Worm (Caenorhabditis elegans): ENCODE measurements around the gene C53A5.16.

C53A5.16 gene

DNA sequence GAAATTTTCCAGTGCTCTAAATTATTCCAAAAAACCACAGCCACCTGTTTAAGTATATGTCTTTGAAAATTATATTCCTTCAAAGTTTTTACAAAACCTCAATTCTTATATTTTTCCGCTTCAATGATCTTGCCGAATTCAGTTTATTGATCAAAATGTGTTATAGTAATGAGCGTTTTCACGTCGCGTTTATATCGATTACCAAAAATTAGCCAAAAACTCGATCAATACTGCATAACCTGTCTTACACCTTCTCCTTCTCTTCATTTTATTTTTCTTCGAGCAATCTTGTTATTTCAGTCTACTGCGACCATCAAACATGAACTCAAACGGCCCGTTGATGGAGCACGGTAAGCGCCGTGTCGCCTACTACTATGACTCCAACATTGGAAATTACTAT lies 2.7 kb upstream of the C53A5.16 start, which contains the start of gene hda-1:
Gene hda-1 (plus strand): TSS at position 301 of the 400 bp plus-strand sequence.
- TF ChIP-seq unc-62 (GFP tag; optimal IDR thresholded peaks at IDR 0.05) = no peak
- TF ChIP-seq hlh-4 (tag; optimal IDR thresholded peaks at IDR 0.05) = no peak
- no peak for TF ChIP-seq hpl-2 (GFP tag; optimal IDR thresholded peaks at IDR 0.05)
- TF ChIP-seq pqm-1 (tag; optimal IDR thresholded peaks at IDR 0.05) = no peak
- no peak for TF ChIP-seq unc-130 (tag; optimal IDR thresholded peaks at IDR 0.05)
- no peak for TF ChIP-seq efl-1 (optimal IDR thresholded peaks at IDR 0.05)
- TF ChIP-seq efl-1 (GFP tag; optimal IDR thresholded peaks at IDR 0.05 in 1 of 2) = no peak
- TF ChIP-seq nhr-71 (tag; optimal IDR thresholded peaks at IDR 0.05) = no peak
- no peak for TF ChIP-seq nhr-84 (tag; optimal IDR thresholded peaks at IDR 0.05)
- no peak for TF ChIP-seq mep-1 (tag; optimal IDR thresholded peaks at IDR 0.05)
- no peak for TF ChIP-seq tbx-2 (tag; optimal IDR thresholded peaks at IDR 0.05)

DNA sequence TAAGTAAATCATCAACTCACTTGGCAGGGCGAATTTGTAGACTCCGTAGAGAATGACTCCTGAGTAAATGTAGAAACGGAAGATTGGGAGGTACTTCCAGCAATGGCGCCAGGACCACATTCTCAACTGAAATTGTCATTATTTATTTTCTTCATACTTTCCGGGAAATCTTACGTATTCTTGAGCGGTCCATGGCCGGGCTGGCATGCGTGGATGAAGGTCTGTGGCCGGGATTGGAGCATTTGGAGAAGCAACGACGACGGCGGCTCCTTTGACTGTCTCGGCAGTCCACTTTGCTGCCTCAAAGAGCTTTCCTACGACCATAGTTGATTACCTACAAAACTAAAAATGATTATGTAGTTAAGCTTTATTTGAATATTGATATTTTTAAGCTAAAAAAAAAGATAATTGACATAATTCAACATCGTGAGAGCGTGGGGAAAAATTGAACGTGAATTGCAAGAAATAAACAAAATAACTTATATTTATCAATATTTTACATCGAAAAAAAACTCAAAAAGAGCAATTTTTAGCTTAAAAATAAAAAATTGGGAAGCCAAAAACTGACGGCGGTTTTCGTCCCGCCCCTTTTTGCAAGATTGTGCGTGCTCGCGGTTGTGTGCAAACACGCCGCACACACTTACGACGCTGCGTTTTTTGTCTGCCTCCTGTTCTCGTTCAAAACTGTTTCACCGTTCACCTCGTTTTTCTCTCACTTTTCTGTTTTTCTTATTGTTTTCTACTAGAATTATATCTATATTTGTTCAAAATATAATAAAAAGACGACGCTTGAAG lies 1.6 kb upstream of the C53A5.16 start, which contains the start of gene ril-1:
Gene ril-1 (minus strand): TSS at position 342 of the 795 bp plus-strand sequence.
- TF ChIP-seq nhr-90 (tag; optimal IDR thresholded peaks at IDR 0.05; ENCODE audit: poor library complexity) (peak; percentile 44), lin-15B (tag; optimal IDR thresholded peaks at IDR 0.05) (no peak), hpl-2 (GFP tag; optimal IDR thresholded peaks at IDR 0.05) (no peak), zag-1 (tag; optimal IDR thresholded peaks at IDR 0.05) (no peak), egl-13 (tag; optimal IDR thresholded peaks at IDR 0.05) (no peak), lin-13 (GFP tag; optimal IDR thresholded peaks at IDR 0.05) (no peak), unc-62 (GFP tag; optimal IDR thresholded peaks at IDR 0.05) (no peak), nhr-76 (tag; optimal IDR thresholded peaks at IDR 0.05) (no peak), lin-35 (GFP tag; optimal IDR thresholded peaks at IDR 0.05) (peak; percentile 23 to 57), nhr-85 (tag) (peak; percentile 67), fkh-10 (GFP tag; optimal IDR thresholded peaks at IDR 0.05) (no peak), dsc-1 (tag; optimal IDR thresholded peaks at IDR 0.05) (peak; percentile 10), dpl-1 (GFP tag; optimal IDR thresholded peaks at IDR 0.05) (peak in 2 of 3 experiments; percentile 30 to 31), irx-1 (tag; optimal IDR thresholded peaks at IDR 0.05) (no peak), snpc-4 (tag; optimal IDR thresholded peaks at IDR 0.05) (no peak), nhr-28 (tag; optimal IDR thresholded peaks at IDR 0.05) (no peak), tlp-1 (tag; optimal IDR thresholded peaks at IDR 0.05) (no peak), nhr-71 (tag; optimal IDR thresholded peaks at IDR 0.05) (peak; percentile 55), zip-4 (GFP tag; optimal IDR thresholded peaks at IDR 0.05) (no peak), C16A3.4 (tag; optimal IDR thresholded peaks at IDR 0.05) (peak; percentile 53), efl-3 (GFP tag; optimal IDR thresholded peaks at IDR 0.05) (no peak), fkh-8 (tag; optimal IDR thresholded peaks at IDR 0.05) (peak; percentile 34), swsn-7 (tag; optimal IDR thresholded peaks at IDR 0.05) (peak; percentile 21), rnt-1 (tag; optimal IDR thresholded peaks at IDR 0.05) (peak; percentile 35), hlh-17 (GFP tag; optimal IDR thresholded peaks at IDR 0.05; ENCODE audit: borderline replicate concordance) (no peak), skn-1 (tag; optimal IDR thresholded peaks at IDR 0.05) (peak; percentile 40), sptf-1 (tag; optimal IDR thresholded peaks at IDR 0.05) (no peak), egl-27 (tag; optimal IDR thresholded peaks at IDR 0.05) (no peak), lin-39 (tag; optimal IDR thresholded peaks at IDR 0.05) (no peak), nhr-237 (tag; optimal IDR thresholded peaks at IDR 0.05) (no peak), nhr-84 (tag; optimal IDR thresholded peaks at IDR 0.05) (no peak), blmp-1 (tag; optimal IDR thresholded peaks at IDR 0.05) (no peak), ces-1 (GFP tag; optimal IDR thresholded peaks at IDR 0.05) (no peak), xbp-1 (tag; optimal IDR thresholded peaks at IDR 0.05) (peak; percentile 15), elt-3 (tag; optimal IDR thresholded peaks at IDR 0.05) (no peak), mdl-1 (tag; optimal IDR thresholded peaks at IDR 0.05) (peak in 1 of 2 experiments; percentile 8), ceh-8 (GFP tag; optimal IDR thresholded peaks at IDR 0.05) (no peak), Y116A8C.19 (tag; optimal IDR thresholded peaks at IDR 0.05; ENCODE audit: borderline replicate concordance) (no peak), ztf-11 (tag; optimal IDR thresholded peaks at IDR 0.05) (no peak), unc-86 (tag; optimal IDR thresholded peaks at IDR 0.05) (no peak), lsy-2 (tag; optimal IDR thresholded peaks at IDR 0.05) (peak; percentile 27 to 58), pax-3 (tag; optimal IDR thresholded peaks at IDR 0.05) (no peak), efl-1 (optimal IDR thresholded peaks at IDR 0.05) (peak; percentile 38 to 41), efl-1 (GFP tag; optimal IDR thresholded peaks at IDR 0.05 in 1 of 2) (peak; percentile 6 to 85), unc-130 (tag; optimal IDR thresholded peaks at IDR 0.05) (peak; percentile 14)

All from whole organism, L1 larva.